Fruit fly (Drosophila melanogaster): ENCODE results near the gene CG4080.

Gene CG4080

dm6 chr3L:9402157-9402890 lies 3.3 kb upstream of the CG4080 start, which contains the start of gene eIF4E1 (continued):
- TF ChIP-seq gce (GFP tag; IDR thresholded peaks at IDR 0.05): no peak
- no peak for TF ChIP-seq Oaz (GFP tag; IDR thresholded peaks at IDR 0.05)
- TF ChIP-seq CG15514 (GFP tag; optimal IDR thresholded peaks at IDR 0.05): peak; percentile 68
- 0 out of 2 replicates have a peak, but pooled peaks have one; percentile 5 for TF ChIP-seq Nf-YA (GFP tag; IDR thresholded peaks at IDR 0.05)
- TF ChIP-seq CG17912 (GFP tag; optimal IDR thresholded peaks at IDR 0.05): peak; percentile 29
- TF ChIP-seq HLH4C (GFP tag; IDR thresholded peaks at IDR 0.05; ENCODE audit: partially characterized antibody): peak; percentile 57; the same call in 2 of the 3 replicates
- peak; percentile 52; the same call in 1 of the 2 replicates for TF ChIP-seq CG4360 (GFP tag; IDR thresholded peaks at IDR 0.05)
- TF ChIP-seq ATbp (GFP tag; optimal IDR thresholded peaks at IDR 0.05): no peak
- peak; percentile 77 for TF ChIP-seq CG12659 (GFP tag; optimal IDR thresholded peaks at IDR 0.05)
- peak; percentile 23 for TF ChIP-seq kay (GFP tag; optimal IDR thresholded peaks at IDR 0.05)
- TF ChIP-seq CG10267 (tag; optimal IDR thresholded peaks at IDR 0.05): peak; percentile 65
- peak; percentile 85 for TF ChIP-seq bbx (GFP tag; IDR thresholded peaks at IDR 0.05; ENCODE audit: partially characterized antibody)
- TF ChIP-seq inv (GFP tag; IDR thresholded peaks at IDR 0.05; ENCODE audit: partially characterized antibody): peak; percentile 81
- TF ChIP-seq CG3281 (GFP tag; optimal IDR thresholded peaks at IDR 0.05): peak; percentile 87
- TF ChIP-seq Dad (GFP tag; optimal IDR thresholded peaks at IDR 0.05): peak; percentile 35
- peak; percentile 68 for TF ChIP-seq mld (GFP tag; IDR thresholded peaks at IDR 0.05; ENCODE audit: partially characterized antibody)
- TF ChIP-seq Ets97D (GFP tag; optimal IDR thresholded peaks at IDR 0.05): peak; percentile 96
- peak; percentile 24 for TF ChIP-seq Antp (GFP tag; optimal IDR thresholded peaks at IDR 0.05)
- TF ChIP-seq CG14710 (tag; optimal IDR thresholded peaks at IDR 0.05): peak; percentile 71
- no peak for TF ChIP-seq CG10321 (GFP tag; IDR thresholded peaks at IDR 0.05)
- TF ChIP-seq CG13775 (GFP tag; optimal IDR thresholded peaks at IDR 0.05): peak; percentile 8
- peak; percentile 38 for TF ChIP-seq ssp (GFP tag; IDR thresholded peaks at IDR 0.05)
- peak; percentile 60 for TF ChIP-seq Max (GFP tag; optimal IDR thresholded peaks at IDR 0.05)
- peak; percentile 3 for TF ChIP-seq jumu (GFP tag; optimal IDR thresholded peaks at IDR 0.05)
- TF ChIP-seq CG30020 (tag; optimal IDR thresholded peaks at IDR 0.05): peak; percentile 14
- TF ChIP-seq stwl (tag; optimal IDR thresholded peaks at IDR 0.05): peak; percentile 93
- TF ChIP-seq wek (GFP tag; optimal IDR thresholded peaks at IDR 0.05): no peak
- peak; percentile 32 for TF ChIP-seq gro (GFP tag; optimal IDR thresholded peaks at IDR 0.05)
- TF ChIP-seq CG8359 (GFP tag; optimal IDR thresholded peaks at IDR 0.05; ENCODE audit: borderline replicate concordance): no peak
- peak; percentile 18 for TF ChIP-seq CG12769 (tag; optimal IDR thresholded peaks at IDR 0.05)
- TF ChIP-seq CG2199 (GFP tag; IDR thresholded peaks at IDR 0.05): peak; percentile 84; the same call in 2 of the 3 replicates
- peak; percentile 16 for TF ChIP-seq zfh2 (GFP tag; optimal IDR thresholded peaks at IDR 0.05)
- peak; percentile 4; the same call in 1 of the 2 replicates for TF ChIP-seq vvl (GFP tag; IDR thresholded peaks at IDR 0.05)
- TF ChIP-seq CG13296 (GFP tag; optimal IDR thresholded peaks at IDR 0.05): no peak
- peak; percentile 30 for TF ChIP-seq CG8290 (GFP tag; optimal IDR thresholded peaks at IDR 0.05)
- peak in 1 of 2 experiments; percentile 55 for TF ChIP-seq CG8290 (tag; optimal IDR thresholded peaks at IDR 0.05)
- TF ChIP-seq chinmo (GFP tag; IDR thresholded peaks at IDR 0.05; ENCODE audit: partially characterized antibody): 0 out of 4 replicates have a peak, but pooled peaks have one; percentile 19
- TF ChIP-seq Hr51 (GFP tag; optimal IDR thresholded peaks at IDR 0.05): no peak
- TF ChIP-seq sr (GFP tag; IDR thresholded peaks at IDR 0.05): no peak
- peak; percentile 75 for TF ChIP-seq gfzf (GFP tag; optimal IDR thresholded peaks at IDR 0.05)
- peak; percentile 88 for TF ChIP-seq CG4617 (GFP tag; optimal IDR thresholded peaks at IDR 0.05; ENCODE audit: borderline replicate concordance)
- TF ChIP-seq CG1024 (GFP tag; IDR thresholded peaks at IDR 0.05): no peak
- TF ChIP-seq CG12155 (GFP tag; optimal IDR thresholded peaks at IDR 0.05): peak; percentile 11
- TF ChIP-seq CG34224 (GFP tag; IDR thresholded peaks at IDR 0.05; ENCODE audit: partially characterized antibody): peak; percentile 58
- TF ChIP-seq CG8089 (GFP tag; optimal IDR thresholded peaks at IDR 0.05): no peak
- no peak for TF ChIP-seq CG6175 (GFP tag; IDR thresholded peaks at IDR 0.05)
- peak; percentile 73 for TF ChIP-seq CG15479 (GFP tag; optimal IDR thresholded peaks at IDR 0.05)
- TF ChIP-seq grn (GFP tag; optimal IDR thresholded peaks at IDR 0.05): peak; percentile 7

All from whole organism, embryonic.